Worm (Caenorhabditis elegans) whole organism, L2 larva: ENCODE results near the gene fat-6.
A peak's percentile ranks its signal among the peaks of the same experiment; 100 is the strongest.

Experiments
- C34F6.9 ChIP-seq: fragments of 150-350 bp; optimal IDR thresholded peaks from 2 replicates; lab custom pipeline; 2014; ENCODE audit warnings: missing biosample characterization, missing genetic modification characterization
- F13H6.1 ChIP-seq: sonication (generic microtip); optimal IDR thresholded peaks from 2 replicates; lab custom pipeline; 2016; ENCODE audit warnings: missing genetic modification characterization, missing compliant biosample characterization
- R02D3.7 ChIP-seq: fragments of 150-350 bp; optimal IDR thresholded peaks from 2 replicates; lab custom pipeline; 2014; ENCODE audit warnings: missing biosample characterization, missing genetic modification characterization
- Y55F3AM.14 ChIP-seq: fragments of 200-800 bp; sonication (Bioruptor generic); optimal IDR thresholded peaks from 2 replicates; lab custom pipeline; 2018; ENCODE audit warnings: mild to moderate bottlenecking, missing genetic modification characterization, missing compliant biosample characterization
- ZK546.5 ChIP-seq: sonication (generic microtip); optimal IDR thresholded peaks from 2 replicates; lab custom pipeline; 2017; ENCODE audit warnings: missing biosample characterization, missing genetic modification characterization
- alr-1 ChIP-seq: fragments of 150-350 bp; optimal IDR thresholded peaks from 2 replicates; lab custom pipeline; 2014; ENCODE audit warnings: missing biosample characterization, missing genetic modification characterization
- aly-2 ChIP-seq: fragments of 150-350 bp; optimal IDR thresholded peaks from 2 replicates; lab custom pipeline; 2014; ENCODE audit warnings: missing biosample characterization, missing genetic modification characterization
- ama-1 ChIP-seq: fragments of 150-350 bp; optimal IDR thresholded peaks from 2 replicates; lab custom pipeline; 2018; ENCODE audit warnings: inconsistent platforms
- blmp-1 ChIP-seq: sonication (generic microtip); optimal IDR thresholded peaks from 2 replicates; lab custom pipeline; 2017; ENCODE audit warnings: missing genetic modification characterization, mild to moderate bottlenecking, missing compliant biosample characterization, antibody characterized with exemption, moderate library complexity; ENCODE audit not compliant: insufficient read depth
- ceh-16 ChIP-seq: fragments of 150-350 bp; optimal IDR thresholded peaks from 2 replicates; lab custom pipeline; 2014; ENCODE audit warnings: missing biosample characterization, missing genetic modification characterization
- crh-2 ChIP-seq: sonication (generic microtip); optimal IDR thresholded peaks from 2 replicates; lab custom pipeline; 2017; ENCODE audit warnings: missing biosample characterization, missing genetic modification characterization
- egl-27 ChIP-seq: sonication (generic microtip); optimal IDR thresholded peaks from 3 replicates; lab custom pipeline; 2017; ENCODE audit warnings: missing biosample characterization, missing genetic modification reagents, missing genetic modification characterization
- fos-1 ChIP-seq: fragments of 150-350 bp; optimal IDR thresholded peaks from 2 replicates; lab custom pipeline; 2014; ENCODE audit warnings: missing biosample characterization, missing genetic modification characterization
- gmeb-1 ChIP-seq: fragments of 150-350 bp; optimal IDR thresholded peaks from 2 replicates; lab custom pipeline; 2014; ENCODE audit warnings: missing biosample characterization, missing genetic modification characterization
- lin-13 ChIP-seq: fragments of 150-350 bp; optimal IDR thresholded peaks from 2 replicates; lab custom pipeline; 2014; ENCODE audit warnings: missing biosample characterization, missing genetic modification reagents, missing genetic modification characterization
- lsy-2 ChIP-seq, 2 experiments: fragments of 150-350 bp in 1 of 2; sonication (generic microtip) in 1 of 2; optimal IDR thresholded peaks; 2 replicates each; lab custom pipeline; 2014 to 2017; ENCODE audit warnings: missing biosample characterization in 2 of 2, missing genetic modification characterization in 2 of 2
- mab-5 ChIP-seq: fragments of 150-350 bp; optimal IDR thresholded peaks from 2 replicates; lab custom pipeline; 2014; ENCODE audit warnings: missing biosample characterization, missing genetic modification characterization
- mdl-1 ChIP-seq, 2 experiments: fragments of 150-350 bp in 1 of 2; sonication (generic microtip) in 1 of 2; optimal IDR thresholded peaks; 2 replicates each; lab custom pipeline; 2017; ENCODE audit warnings: missing biosample characterization in 2 of 2, missing genetic modification characterization in 2 of 2
- nhr-10 ChIP-seq: sonication (generic microtip); optimal IDR thresholded peaks from 2 replicates; lab custom pipeline; 2017; ENCODE audit warnings: missing biosample characterization, missing genetic modification characterization
- nhr-12 ChIP-seq: fragments of 150-350 bp; optimal IDR thresholded peaks from 2 replicates; lab custom pipeline; 2014; ENCODE audit warnings: missing biosample characterization, missing genetic modification characterization
- nhr-129 ChIP-seq: fragments of 150-350 bp; optimal IDR thresholded peaks from 2 replicates; lab custom pipeline; 2014; ENCODE audit warnings: missing biosample characterization, missing genetic modification characterization
- nhr-21 ChIP-seq: fragments of 150-350 bp; optimal IDR thresholded peaks from 2 replicates; lab custom pipeline; 2014; ENCODE audit warnings: missing biosample characterization, missing genetic modification characterization
- nhr-23 ChIP-seq: fragments of 150-350 bp; optimal IDR thresholded peaks from 2 replicates; lab custom pipeline; 2014; ENCODE audit warnings: missing biosample characterization, missing genetic modification reagents, missing genetic modification characterization
- nhr-237 ChIP-seq: fragments of 150-350 bp; optimal IDR thresholded peaks from 2 replicates; lab custom pipeline; 2014; ENCODE audit warnings: missing biosample characterization, missing genetic modification characterization
- nhr-25 ChIP-seq: fragments of 150-350 bp; sonication (generic microtip); optimal IDR thresholded peaks from 3 replicates; lab custom pipeline; 2014; ENCODE audit warnings: missing biosample characterization, missing genetic modification characterization
- nhr-6 ChIP-seq: fragments of 150-350 bp; optimal IDR thresholded peaks from 2 replicates; lab custom pipeline; 2014; ENCODE audit warnings: missing biosample characterization, missing genetic modification characterization
- nhr-77 ChIP-seq: fragments of 150-350 bp; optimal IDR thresholded peaks from 2 replicates; lab custom pipeline; 2014; ENCODE audit warnings: missing biosample characterization, missing genetic modification characterization
- peb-1 ChIP-seq: fragments of 150-350 bp; optimal IDR thresholded peaks from 2 replicates; lab custom pipeline; 2014; ENCODE audit warnings: missing biosample characterization, missing genetic modification characterization
- sem-4 ChIP-seq: fragments of 150-350 bp; optimal IDR thresholded peaks from 2 replicates; lab custom pipeline; 2014; ENCODE audit warnings: missing biosample characterization, missing genetic modification reagents, missing genetic modification characterization
- sma-3 ChIP-seq: sonication (generic microtip); optimal IDR thresholded peaks from 2 replicates; lab custom pipeline; 2016; ENCODE audit warnings: missing genetic modification reagents, missing genetic modification characterization, missing compliant biosample characterization
- sma-9 ChIP-seq, 2 experiments: fragments of 150-350 bp in 1 of 2; sonication (generic microtip) in 1 of 2; optimal IDR thresholded peaks; 2 replicates each; lab custom pipeline; 2014 to 2016; ENCODE audit warnings: missing genetic modification characterization in 2 of 2, mild to moderate bottlenecking in 1 of 2, missing biosample characterization in 1 of 2, missing compliant biosample characterization in 1 of 2, missing genetic modification reagents in 1 of 2, moderate library complexity in 1 of 2
- snpc-4 ChIP-seq: fragments of 150-350 bp; optimal IDR thresholded peaks from 2 replicates; lab custom pipeline; 2014; ENCODE audit warnings: missing biosample characterization, missing genetic modification characterization
- unc-39 ChIP-seq: fragments of 150-350 bp; optimal IDR thresholded peaks from 2 replicates; lab custom pipeline; 2014; ENCODE audit warnings: missing biosample characterization, missing genetic modification characterization
- unc-55 ChIP-seq: fragments of 150-350 bp; sonication (generic microtip); optimal IDR thresholded peaks from 3 replicates; lab custom pipeline; 2014; ENCODE audit warnings: missing biosample characterization, missing genetic modification reagents, missing genetic modification characterization
- unc-62 ChIP-seq: fragments of 150-350 bp; optimal IDR thresholded peaks from 2 replicates; lab custom pipeline; 2014; ENCODE audit warnings: missing biosample characterization, missing genetic modification reagents, missing genetic modification characterization
- ztf-1 ChIP-seq: fragments of 200-800 bp; sonication (Bioruptor generic); conservative IDR thresholded peaks from 2 replicates; pipeline ENCODE4 v1.3.6; 2022; ENCODE audit warnings: missing genetic modification characterization, missing compliant biosample characterization
- ztf-11 ChIP-seq: sonication (generic microtip); optimal IDR thresholded peaks from 2 replicates; lab custom pipeline; 2017; ENCODE audit warnings: missing biosample characterization, missing genetic modification characterization

Gene fat-6

ce11 chrIV:11914837-11915737 lies at the start of gene fat-6:
fat-6 (minus strand) TSS chrIV:11915687.
- TF ChIP-seq nhr-21 (peak; percentile 53), nhr-25 (peak; percentile 3), sma-9 (GFP tag; optimal IDR thresholded peaks at IDR 0.05; lab: Kevin White, UChicago) (peak; percentile 72), sma-9 (tag; optimal IDR thresholded peaks at IDR 0.05; lab: Kevin White, UChicago) (no peak), unc-62 (GFP tag; lab: Kevin White, UChicago) (no peak), crh-2 (peak; percentile 45), ztf-11 (no peak), aly-2 (no peak), lsy-2 (tag; optimal IDR thresholded peaks at IDR 0.05; lab: Kevin White, UChicago) (peak in 1 of 2 experiments; percentile 14), unc-39 (no peak), C34F6.9 (tag; lab: Kevin White, UChicago) (no peak), ztf-1 (GFP tag; lab: Robert Waterston, UW) (no peak), fos-1 (peak; percentile 65), gmeb-1 (tag; lab: Kevin White, UChicago) (peak; percentile 24), nhr-10 (tag; lab: Kevin White, UChicago) (no peak), sma-3 (GFP tag; lab: Kevin White, UChicago) (peak; percentile 36), ceh-16 (tag; lab: Kevin White, UChicago) (no peak), F13H6.1 (peak; percentile 17)

ce11 chrIV:11961485-11962255 lies 46.2 kb upstream of the fat-6 start, which contains the start of gene ZK829.7:
ZK829.7 (minus strand) TSS chrIV:11961535.
- TF ChIP-seq peb-1 (no peak), sma-3 (GFP tag; lab: Kevin White, UChicago) (peak; percentile 82), nhr-129 (tag; lab: Kevin White, UChicago) (peak; percentile 51), mab-5 (tag; lab: Kevin White, UChicago) (peak; percentile 30), fos-1 (peak; percentile 15), alr-1 (no peak), nhr-25 (peak; percentile 74), nhr-6 (tag; lab: Kevin White, UChicago) (peak; percentile 75), lsy-2 (tag; optimal IDR thresholded peaks at IDR 0.05; lab: Kevin White, UChicago) (peak; percentile 77 to 89), F13H6.1 (peak; percentile 68), ZK546.5 (tag; lab: Kevin White, UChicago) (peak; percentile 48), ama-1 (lab: Kevin White, UChicago) (no peak), mdl-1 (tag; optimal IDR thresholded peaks at IDR 0.05; lab: Kevin White, UChicago) (peak in 1 of 2 experiments; percentile 11), snpc-4 (tag; lab: Kevin White, UChicago) (peak; percentile 34), nhr-23 (tag; lab: Kevin White, UChicago) (no peak), C34F6.9 (tag; lab: Kevin White, UChicago) (peak; percentile 73), unc-62 (GFP tag; lab: Kevin White, UChicago) (no peak), unc-55 (GFP tag; lab: Kevin White, UChicago) (peak; percentile 39), gmeb-1 (tag; lab: Kevin White, UChicago) (peak; percentile 98), lin-13 (GFP tag; lab: Kevin White, UChicago) (peak; percentile 81), nhr-237 (tag; lab: Kevin White, UChicago) (peak; percentile 65), nhr-21 (peak; percentile 52), nhr-77 (peak; percentile 20), sem-4 (tag; lab: Kevin White, UChicago) (peak; percentile 60), R02D3.7 (peak; percentile 5), nhr-12 (no peak), sma-9 (GFP tag; optimal IDR thresholded peaks at IDR 0.05; lab: Kevin White, UChicago) (peak; percentile 93), sma-9 (tag; optimal IDR thresholded peaks at IDR 0.05; lab: Kevin White, UChicago) (no peak), ztf-11 (no peak), crh-2 (peak; percentile 85), ztf-1 (GFP tag; lab: Robert Waterston, UW) (no peak), egl-27 (tag; lab: Kevin White, UChicago) (peak; percentile 47), Y55F3AM.14 (GFP tag; lab: Kevin White, UChicago) (no peak), unc-39 (no peak), blmp-1 (tag; lab: Kevin White, UChicago) (peak; percentile 13)
